Fruit fly (Drosophila melanogaster): Measurements from ENCODE around the gene bnl.

- TF ChIP-seq ovo (GFP tag; optimal IDR thresholded peaks at IDR 0.05) (no peak), CG12768 (GFP tag; optimal IDR thresholded peaks at IDR 0.05) (no peak), Clk (GFP tag; optimal IDR thresholded peaks at IDR 0.05) (no peak), CG33017 (tag; optimal IDR thresholded peaks at IDR 0.05) (no peak), cic (GFP tag; optimal IDR thresholded peaks at IDR 0.05) (no peak), bab1 (GFP tag; optimal IDR thresholded peaks at IDR 0.05) (no peak), CG1620 (GFP tag; optimal IDR thresholded peaks at IDR 0.05) (no peak), kay (GFP tag; ENCODE audit: borderline replicate concordance) (no peak)
These were observed 1.6 kb downstream of the bnl start for dm6 chr3R:19834982-19835381.

Measured in whole organism, adult.